Fruit fly (Drosophila melanogaster) S2 (cell line): Measurements from ENCODE around the gene CG10337.

Experiments
- CG8478 ChIP-seq: fragments of >200 bp; optimal IDR thresholded peaks from 2 replicates; lab custom pipeline; 2018
- CTCF ChIP-seq, 2 experiments: fragments of >200 bp; optimal IDR thresholded peaks; 2 replicates each; lab custom pipeline; 2018

dm6 chr2L:19574959-19575625 lies 28.3 kb upstream of the CG10337 start:
- TF ChIP-seq CG8478 (lab: Kevin White, UChicago): no peak
- TF ChIP-seq CTCF (optimal IDR thresholded peaks at IDR 0.05; lab: Kevin White, UChicago): no peak
